Worm (Caenorhabditis elegans) whole organism, early embryonic: ENCODE results near the gene twk-7.

ENCODE experiments used
- B0310.2 ChIP-seq: sonication (generic microtip); optimal IDR thresholded peaks from 2 replicates; lab custom pipeline; 2016; ENCODE audit warnings: mild to moderate bottlenecking, missing genetic modification characterization, missing compliant biosample characterization
- F13C5.2 ChIP-seq: sonication (generic microtip); optimal IDR thresholded peaks from 2 replicates; lab custom pipeline; 2017; ENCODE audit warnings: mild to moderate bottlenecking, missing genetic modification characterization, inconsistent platforms, missing compliant biosample characterization
- ama-1 ChIP-seq: fragments of 150-350 bp; optimal IDR thresholded peaks from 2 replicates; lab custom pipeline; 2014
- hnd-1 ChIP-seq: sonication (generic microtip); optimal IDR thresholded peaks from 2 replicates; lab custom pipeline; 2016; ENCODE audit warnings: missing genetic modification characterization, missing compliant biosample characterization
- pes-1 ChIP-seq: fragments of 200-800 bp; sonication (Bioruptor generic); IDR thresholded peaks from 2 replicates; pipeline ENCODE4 v1.3.6; 2022; ENCODE audit warnings: missing genetic modification reagents, missing genetic modification characterization, missing compliant biosample characterization

DNA sequence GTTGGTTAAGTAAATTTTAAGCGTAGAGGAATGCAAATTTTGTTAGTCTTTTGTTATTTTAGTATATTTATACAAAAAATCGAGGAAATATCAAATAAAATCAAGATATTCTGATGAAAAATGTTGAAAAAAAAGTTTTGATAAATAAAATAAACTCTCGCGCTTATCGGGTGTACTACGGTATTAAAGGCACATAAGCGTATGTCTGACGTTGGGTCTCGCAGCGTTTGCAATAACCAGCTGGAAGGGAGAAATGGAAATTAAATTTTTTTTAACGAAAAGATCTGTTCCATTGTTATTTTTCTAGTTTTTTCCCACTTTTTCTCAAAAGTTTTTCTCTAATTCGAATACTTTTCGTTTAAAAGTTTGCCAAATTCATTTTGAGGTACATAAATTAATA lies 45.6 kb upstream of the twk-7 start:
- TF ChIP-seq F13C5.2 (no peak), ama-1 (lab: Kevin White, UChicago) (no peak), hnd-1 (no peak), pes-1 (GFP tag; lab: Robert Waterston, UW) (no peak), B0310.2 (tag; lab: Kevin White, UChicago) (no peak)
